Worm (Caenorhabditis elegans): ENCODE results near the gene cbp-3.

The cbp-3 gene

DNA sequence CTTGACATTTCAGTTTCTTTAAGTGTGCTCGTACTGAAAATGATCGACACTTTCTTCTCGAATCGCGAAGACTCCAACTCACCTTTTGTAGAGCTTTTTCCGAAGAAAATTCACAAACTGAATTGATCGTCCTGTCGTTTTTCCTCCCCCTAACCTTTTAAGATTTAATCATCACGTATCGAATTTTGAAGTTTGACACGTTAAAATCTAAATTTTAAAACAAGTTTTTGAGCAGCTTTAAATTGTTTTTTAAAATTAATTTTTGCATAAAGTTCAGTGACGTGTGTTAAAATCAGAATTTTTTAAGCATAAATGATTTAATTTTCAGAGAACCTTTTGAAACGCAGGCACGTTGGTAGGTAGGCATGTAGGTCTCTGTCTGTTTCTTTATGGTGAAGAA lies 22.5 kb upstream of the cbp-3 start, which contains the start of gene alg-4:
Gene alg-4 (minus strand): TSS at position 101 of the 400 bp plus-strand sequence.
- no peak for TF ChIP-seq tab-1 (GFP tag; IDR thresholded peaks at IDR 0.05)
- TF ChIP-seq flt-1 (GFP tag; IDR thresholded peaks at IDR 0.05): no peak
- no peak for TF ChIP-seq cog-1 (tag; optimal IDR thresholded peaks at IDR 0.05)
- no peak for TF ChIP-seq med-1 (GFP tag; optimal IDR thresholded peaks at IDR 0.05; ENCODE audit: insufficient read depth)
- TF ChIP-seq ref-1 (GFP tag; conservative IDR thresholded peaks at IDR 0.05): no peak
- TF ChIP-seq ztf-29 (GFP tag; IDR thresholded peaks at IDR 0.05): no peak
- no peak for TF ChIP-seq klf-2 (GFP tag; conservative IDR thresholded peaks at IDR 0.05)
- no peak for TF ChIP-seq ztf-23 (GFP tag; IDR thresholded peaks at IDR 0.05)

DNA sequence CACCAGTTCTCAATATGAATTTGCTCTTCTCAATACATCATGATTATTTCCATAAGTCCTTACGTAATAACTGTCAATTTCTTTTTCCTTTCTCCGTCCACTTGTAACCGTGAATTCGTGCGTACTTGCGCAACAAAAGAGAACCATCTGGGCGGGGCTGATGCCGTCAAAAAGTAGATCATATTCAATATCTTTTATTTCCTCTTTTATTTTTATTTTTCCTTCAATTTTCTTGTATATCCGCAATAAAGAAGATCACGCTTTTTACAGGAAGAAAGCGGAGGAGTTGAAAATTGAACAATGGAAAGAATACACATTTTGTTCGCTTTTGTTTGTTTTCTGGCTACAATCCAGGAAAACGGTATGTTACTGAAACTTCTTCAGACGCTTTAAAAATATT lies 20.9 kb upstream of the cbp-3 start, which contains the start of gene mam-7:
Gene mam-7 (plus strand): TSS at position 301 of the 400 bp plus-strand sequence.
- TF ChIP-seq ztf-29 (GFP tag; IDR thresholded peaks at IDR 0.05) (no peak), ztf-23 (GFP tag; IDR thresholded peaks at IDR 0.05) (no peak), ref-1 (GFP tag; conservative IDR thresholded peaks at IDR 0.05) (no peak), med-1 (GFP tag; optimal IDR thresholded peaks at IDR 0.05; ENCODE audit: insufficient read depth) (no peak), T22C8.4 (GFP tag; IDR thresholded peaks at IDR 0.05) (no peak), flt-1 (GFP tag; IDR thresholded peaks at IDR 0.05) (no peak), tab-1 (GFP tag; IDR thresholded peaks at IDR 0.05) (no peak)

DNA sequence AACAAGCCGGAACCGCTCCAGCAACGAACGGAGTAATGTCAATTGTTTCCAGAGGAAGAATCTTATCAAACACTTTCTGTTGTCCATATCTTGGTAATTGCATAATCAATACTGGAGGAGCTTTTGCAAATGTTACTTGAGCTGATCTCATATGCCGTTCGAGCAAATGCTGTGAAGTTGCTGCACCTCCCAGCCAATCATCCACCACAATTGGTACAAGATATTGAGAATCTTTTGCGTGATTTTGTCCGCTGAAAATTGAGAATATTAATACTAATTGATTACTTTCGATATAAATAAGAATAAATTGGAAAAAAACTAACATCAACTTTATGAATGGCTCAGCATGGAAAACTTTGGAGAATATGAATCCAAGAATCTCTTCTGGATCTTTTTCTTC lies 14.1 kb upstream of the cbp-3 start:
- TF ChIP-seq T22C8.4 (GFP tag; IDR thresholded peaks at IDR 0.05) (no peak), ref-1 (GFP tag; conservative IDR thresholded peaks at IDR 0.05) (no peak), ztf-23 (GFP tag; IDR thresholded peaks at IDR 0.05) (no peak), med-1 (GFP tag; optimal IDR thresholded peaks at IDR 0.05; ENCODE audit: insufficient read depth) (no peak), tab-1 (GFP tag; IDR thresholded peaks at IDR 0.05) (no peak), flt-1 (GFP tag; IDR thresholded peaks at IDR 0.05) (no peak), klf-2 (GFP tag; conservative IDR thresholded peaks at IDR 0.05) (no peak), cog-1 (tag; optimal IDR thresholded peaks at IDR 0.05) (no peak), ztf-29 (GFP tag; IDR thresholded peaks at IDR 0.05) (no peak)

DNA sequence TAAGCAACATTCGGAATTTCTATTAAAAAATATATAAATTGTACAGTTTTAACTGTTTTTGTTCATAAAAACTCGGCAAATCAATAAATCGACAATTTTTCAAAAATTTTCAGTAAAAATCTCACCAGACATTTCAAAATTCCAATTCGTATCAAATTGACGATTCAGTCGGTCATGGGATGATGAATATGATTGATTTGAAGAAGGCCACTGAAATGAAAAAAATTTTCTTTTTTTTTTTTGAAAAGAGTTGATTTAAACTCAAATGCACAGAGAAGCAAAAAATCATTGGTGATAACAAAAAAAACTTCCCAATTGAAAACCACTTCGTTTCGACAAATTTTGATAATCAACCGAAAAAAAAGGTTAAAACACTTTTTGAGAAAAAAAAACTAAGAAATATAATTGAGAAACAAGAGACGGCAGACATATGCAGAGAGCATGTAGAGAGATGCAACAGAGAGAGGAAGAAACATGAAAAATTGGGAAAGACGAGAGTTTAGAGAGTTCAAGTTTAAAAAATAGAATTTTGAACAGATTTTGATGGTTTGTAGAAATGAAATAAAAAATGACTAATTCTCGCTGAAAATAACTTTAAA lies 10.0 kb upstream of the cbp-3 start:
- no peak for TF ChIP-seq ztf-29 (GFP tag; IDR thresholded peaks at IDR 0.05)
- no peak for TF ChIP-seq ztf-23 (GFP tag; IDR thresholded peaks at IDR 0.05)
- no peak for TF ChIP-seq flt-1 (GFP tag; IDR thresholded peaks at IDR 0.05)
- TF ChIP-seq klf-2 (GFP tag; conservative IDR thresholded peaks at IDR 0.05): no peak
- no peak for TF ChIP-seq ref-1 (GFP tag; conservative IDR thresholded peaks at IDR 0.05)
- TF ChIP-seq cog-1 (tag; optimal IDR thresholded peaks at IDR 0.05): no peak
- TF ChIP-seq T22C8.4 (GFP tag; IDR thresholded peaks at IDR 0.05): no peak
- no peak for TF ChIP-seq med-1 (GFP tag; optimal IDR thresholded peaks at IDR 0.05; ENCODE audit: insufficient read depth)
- TF ChIP-seq tab-1 (GFP tag; IDR thresholded peaks at IDR 0.05): no peak

DNA sequence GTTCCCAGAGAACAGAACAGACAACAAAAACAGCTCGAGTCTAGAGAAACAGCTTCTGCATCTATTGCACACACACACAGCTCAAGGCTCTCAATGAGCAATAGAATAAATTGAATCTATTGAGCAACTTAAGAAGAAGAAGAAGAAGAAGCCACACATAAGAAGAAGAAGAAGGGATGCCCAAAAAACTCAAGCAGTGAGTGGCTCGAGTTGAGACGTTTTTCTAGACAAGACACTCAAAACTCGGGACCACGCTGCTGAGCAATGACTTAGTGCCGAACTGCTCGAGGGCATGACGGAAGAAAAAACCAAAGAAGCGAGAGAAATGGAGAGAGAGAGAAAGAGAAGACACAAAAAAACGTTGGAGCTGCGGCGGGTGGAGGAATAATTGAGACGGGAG lies 8.5 kb upstream of the cbp-3 start:
- TF ChIP-seq cog-1 (tag; optimal IDR thresholded peaks at IDR 0.05) (no peak), T22C8.4 (GFP tag; IDR thresholded peaks at IDR 0.05) (no peak), ref-1 (GFP tag; conservative IDR thresholded peaks at IDR 0.05) (no peak), klf-2 (GFP tag; conservative IDR thresholded peaks at IDR 0.05) (no peak), ztf-23 (GFP tag; IDR thresholded peaks at IDR 0.05) (no peak), tab-1 (GFP tag; IDR thresholded peaks at IDR 0.05) (no peak), ztf-29 (GFP tag; IDR thresholded peaks at IDR 0.05) (no peak), flt-1 (GFP tag; IDR thresholded peaks at IDR 0.05) (no peak), med-1 (GFP tag; optimal IDR thresholded peaks at IDR 0.05; ENCODE audit: insufficient read depth) (no peak)

DNA sequence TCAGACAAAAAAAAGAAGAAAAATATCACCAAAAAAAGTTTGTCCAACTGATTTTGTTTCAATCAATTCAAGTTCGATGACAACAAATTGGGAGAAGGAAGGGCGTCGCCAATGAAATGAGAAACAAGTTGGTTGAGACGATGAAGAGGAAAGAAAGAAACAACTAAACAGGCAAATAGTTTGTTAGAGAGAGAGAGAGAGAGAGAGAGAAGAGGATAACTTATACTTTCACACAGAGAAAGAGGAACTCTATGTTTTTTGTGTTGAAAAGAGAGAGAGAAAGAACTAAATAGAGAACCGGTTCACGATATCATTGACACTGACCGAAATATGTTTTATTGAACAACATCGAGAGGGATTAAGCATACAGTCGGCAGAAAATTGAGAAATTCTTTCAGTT lies 6.2 kb upstream of the cbp-3 start:
- TF ChIP-seq med-1 (GFP tag; optimal IDR thresholded peaks at IDR 0.05; ENCODE audit: insufficient read depth) (no peak), ref-1 (GFP tag; conservative IDR thresholded peaks at IDR 0.05) (no peak), tab-1 (GFP tag; IDR thresholded peaks at IDR 0.05) (no peak), ztf-23 (GFP tag; IDR thresholded peaks at IDR 0.05) (no peak), klf-2 (GFP tag; conservative IDR thresholded peaks at IDR 0.05) (no peak), T22C8.4 (GFP tag; IDR thresholded peaks at IDR 0.05) (no peak), flt-1 (GFP tag; IDR thresholded peaks at IDR 0.05) (no peak), ztf-29 (GFP tag; IDR thresholded peaks at IDR 0.05) (no peak), cog-1 (tag; optimal IDR thresholded peaks at IDR 0.05) (no peak)

DNA sequence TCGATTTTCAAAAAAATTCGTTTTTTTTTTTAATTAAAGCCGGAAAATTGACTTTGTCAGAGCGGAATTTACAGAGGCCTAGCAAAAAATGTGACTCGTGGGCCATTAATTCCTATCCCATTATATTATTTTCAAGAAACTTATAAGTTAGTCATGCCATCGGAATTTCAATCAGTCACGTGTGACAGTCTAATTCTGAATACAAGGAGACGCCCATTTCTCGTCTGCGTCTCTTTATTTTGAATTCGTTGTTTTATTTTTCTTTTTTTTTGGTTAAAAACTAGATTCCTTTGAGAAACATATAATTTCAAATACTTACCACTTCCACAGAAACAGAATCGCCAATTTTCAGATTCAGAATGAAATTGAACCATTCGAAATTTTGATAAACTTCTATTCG lies 5.0 kb upstream of the cbp-3 start:
- TF ChIP-seq med-1 (GFP tag; optimal IDR thresholded peaks at IDR 0.05; ENCODE audit: insufficient read depth): no peak
- no peak for TF ChIP-seq T22C8.4 (GFP tag; IDR thresholded peaks at IDR 0.05)
- TF ChIP-seq klf-2 (GFP tag; conservative IDR thresholded peaks at IDR 0.05): no peak
- TF ChIP-seq cog-1 (tag; optimal IDR thresholded peaks at IDR 0.05): no peak
- TF ChIP-seq ztf-29 (GFP tag; IDR thresholded peaks at IDR 0.05): no peak
- no peak for TF ChIP-seq tab-1 (GFP tag; IDR thresholded peaks at IDR 0.05)
- no peak for TF ChIP-seq flt-1 (GFP tag; IDR thresholded peaks at IDR 0.05)

DNA sequence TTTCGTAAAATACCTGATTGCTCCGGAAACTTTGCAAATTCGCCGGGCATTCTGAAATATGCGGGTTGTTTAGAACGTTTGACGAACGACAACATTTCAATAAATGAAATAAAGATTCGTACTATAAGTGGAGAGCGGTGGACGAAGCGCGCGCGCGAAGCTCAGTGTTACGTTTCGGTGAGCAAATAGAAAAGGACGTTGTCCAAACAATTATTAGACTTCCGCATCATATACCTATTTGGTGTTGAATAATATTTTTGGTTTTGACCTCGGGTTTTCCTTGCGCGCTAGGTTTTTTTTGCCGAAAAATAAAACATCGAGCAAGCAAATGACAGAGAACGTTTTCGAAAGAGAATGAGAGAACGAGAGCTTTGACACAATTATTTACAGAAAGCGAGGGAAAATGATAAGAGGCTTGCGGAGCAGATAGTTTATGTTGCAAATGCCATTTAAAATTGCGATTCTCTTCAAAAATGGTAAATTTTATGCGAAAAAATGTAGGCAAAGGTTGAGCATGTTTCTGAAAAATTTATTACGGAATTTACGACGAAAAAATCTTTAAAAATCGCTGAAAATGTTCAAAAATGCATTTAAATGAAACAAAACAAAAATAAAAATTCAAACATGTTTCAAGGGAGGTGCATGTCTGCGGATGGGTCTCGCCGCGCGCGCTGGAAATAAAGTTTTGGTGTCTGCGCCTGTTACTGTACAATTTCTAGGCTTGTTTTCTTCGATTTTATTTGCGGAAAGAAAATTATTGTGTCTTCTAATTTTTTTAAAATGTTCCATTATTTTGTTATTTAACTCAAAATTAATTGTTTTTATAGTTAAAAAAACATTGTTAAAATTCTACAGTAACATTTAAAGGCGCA lies 2.9 kb upstream of the cbp-3 start, which contains the start of the genes cyld-1 and F40F12.9:
Gene cyld-1 (minus strand): TSS at position 51 of the 872 bp plus-strand sequence.
Gene F40F12.9 (plus strand): TSS at position 721 of the 872 bp plus-strand sequence.
- TF ChIP-seq T22C8.4 (GFP tag; IDR thresholded peaks at IDR 0.05): no peak
- no peak for TF ChIP-seq tab-1 (GFP tag; IDR thresholded peaks at IDR 0.05)
- TF ChIP-seq cog-1 (tag; optimal IDR thresholded peaks at IDR 0.05): no peak
- TF ChIP-seq ref-1 (GFP tag; conservative IDR thresholded peaks at IDR 0.05): no peak

DNA sequence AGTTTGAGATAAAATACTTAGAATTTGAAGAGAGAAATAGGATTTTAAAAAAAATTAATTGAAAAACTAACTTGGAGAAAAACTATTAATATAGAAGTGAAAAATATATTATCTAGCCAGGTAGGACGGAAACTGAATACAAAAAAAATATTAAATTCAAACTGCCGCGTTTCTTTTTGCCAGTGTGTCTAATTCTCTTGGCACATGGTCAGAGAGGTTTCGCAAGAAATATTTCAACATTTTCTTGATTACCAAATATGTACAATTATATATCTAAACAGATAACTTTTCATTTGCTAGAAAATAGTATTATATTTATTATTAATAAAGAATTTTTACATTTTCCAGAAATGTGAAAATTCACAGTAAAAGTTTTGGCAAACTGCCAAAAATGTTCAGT lies 1.3 kb upstream of the cbp-3 start:
- TF ChIP-seq klf-2 (GFP tag; conservative IDR thresholded peaks at IDR 0.05) (no peak), T22C8.4 (GFP tag; IDR thresholded peaks at IDR 0.05) (no peak), tab-1 (GFP tag; IDR thresholded peaks at IDR 0.05) (no peak)
